Worm (Caenorhabditis elegans): ENCODE data around the gene Y45F10A.7.

The Y45F10A.7 gene

ce11 chrIV:13450740-13451139 is 41.6 kb upstream of the Y45F10A.7 start (continued):
- no peak for TF ChIP-seq nhr-90 (tag; optimal IDR thresholded peaks at IDR 0.05)
- TF ChIP-seq ztf-18 (tag; optimal IDR thresholded peaks at IDR 0.05) = no peak
- TF ChIP-seq fkh-3 (tag; optimal IDR thresholded peaks at IDR 0.05) = no peak
- TF ChIP-seq Y79H2A.3 (GFP tag; conservative IDR thresholded peaks at IDR 0.05) = no peak
- no peak for TF ChIP-seq ets-4 (GFP tag; optimal IDR thresholded peaks at IDR 0.05)
- TF ChIP-seq ceh-91 (GFP tag; IDR thresholded peaks at IDR 0.05) = peak; percentile 32; the same call in 1 of the 2 replicates
- TF ChIP-seq rcor-1 (GFP tag; IDR thresholded peaks at IDR 0.05) = no peak
- no peak for TF ChIP-seq somi-1 (GFP tag; optimal IDR thresholded peaks at IDR 0.05)
- no peak for TF ChIP-seq atf-7 (tag; optimal IDR thresholded peaks at IDR 0.05)
- TF ChIP-seq nhr-27 (tag; optimal IDR thresholded peaks at IDR 0.05) = no peak

DNA sequence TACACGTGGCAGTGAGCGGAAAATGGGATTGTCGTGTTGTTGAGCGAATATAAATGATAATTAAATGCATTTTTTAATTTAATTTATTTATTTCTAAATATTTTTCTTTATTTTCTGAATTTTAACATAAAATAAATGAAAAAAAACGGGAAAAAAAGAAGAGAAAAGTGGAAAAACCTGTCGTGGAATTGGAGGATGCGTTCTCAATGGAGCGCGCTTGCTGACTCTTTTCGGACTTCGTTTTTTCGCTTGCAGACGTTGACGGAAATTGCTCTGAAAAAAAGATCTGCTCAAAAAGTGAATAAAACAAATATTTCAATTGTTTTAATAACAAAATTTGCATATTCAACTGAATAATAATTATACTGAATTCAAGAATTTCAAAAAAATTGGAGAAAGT is 38.9 kb upstream of the Y45F10A.7 start:
- TF ChIP-seq die-1 (tag; optimal IDR thresholded peaks at IDR 0.05) (no peak), lag-1 (GFP tag; IDR thresholded peaks at IDR 0.05) (no peak), hlh-12 (tag; optimal IDR thresholded peaks at IDR 0.05) (no peak), ztf-26 (tag; optimal IDR thresholded peaks at IDR 0.05) (no peak), T07F8.4 (tag; optimal IDR thresholded peaks at IDR 0.05) (no peak), hlh-26 (GFP tag; conservative IDR thresholded peaks at IDR 0.05) (no peak), mcd-1 (GFP tag; IDR thresholded peaks at IDR 0.05) (peak; percentile 88), attf-3 (GFP tag; conservative IDR thresholded peaks at IDR 0.05) (no peak), snpc-4 (GFP tag; optimal IDR thresholded peaks at IDR 0.05) (no peak), snpc-4 (tag; optimal IDR thresholded peaks at IDR 0.05) (peak in 1 of 4 experiments; percentile 39), snpc-1.3 (tag; optimal IDR thresholded peaks at IDR 0.05; ENCODE audit: insufficient read depth) (no peak), ztf-18 (tag; optimal IDR thresholded peaks at IDR 0.05) (peak; percentile 18), nfyb-1 (GFP tag; IDR thresholded peaks at IDR 0.05) (no peak), tbp1 (GFP tag; optimal IDR thresholded peaks at IDR 0.05) (no peak), dpl-1 (GFP tag; optimal IDR thresholded peaks at IDR 0.05) (no peak), sea-2 (GFP tag; IDR thresholded peaks at IDR 0.05) (no peak), Y79H2A.3 (GFP tag; conservative IDR thresholded peaks at IDR 0.05) (no peak), let-607 (tag; optimal IDR thresholded peaks at IDR 0.05) (peak; percentile 75 to 93)

DNA sequence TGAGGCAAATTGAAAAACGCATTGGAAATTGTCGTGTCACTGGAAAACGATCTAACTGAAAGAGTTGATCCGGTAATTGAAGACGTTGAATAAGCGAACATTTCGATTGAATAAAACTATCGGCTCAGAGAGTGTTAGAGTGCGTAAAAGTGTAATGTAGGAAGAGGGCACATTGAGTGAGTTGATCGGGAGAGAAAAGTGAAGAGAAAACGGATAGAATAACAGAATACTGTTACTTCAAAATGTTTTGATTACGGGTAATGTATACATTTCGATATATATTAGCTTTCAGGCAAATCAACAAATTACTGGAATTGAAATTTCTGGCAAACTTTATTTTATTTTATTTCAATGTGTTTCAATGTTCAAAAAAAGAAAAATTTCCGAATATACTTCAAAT is 37.7 kb upstream of the Y45F10A.7 start, which contains the start of gene uso-1:
Gene uso-1, minus strand, starts transcription at position 101 of the 400 bp plus-strand sequence.
- TF ChIP-seq nfya-2 (GFP tag; IDR thresholded peaks at IDR 0.05) (no peak), ceh-100 (GFP tag; IDR thresholded peaks at IDR 0.05) (no peak), pbrm-1 (GFP tag; IDR thresholded peaks at IDR 0.05) (no peak)

- TF ChIP-seq egrh-3 (GFP tag; IDR thresholded peaks at IDR 0.05) (peak; percentile 25; the same call in 1 of the 2 replicates), dox-1 (GFP tag; IDR thresholded peaks at IDR 0.05) (peak; percentile 42; the same call in 1 of the 2 replicates)
Measured at ce11 chrIV:13455200-13455599, 37.2 kb upstream of the Y45F10A.7 start, which contains the start of gene Y38H8A.7. Y38H8A.7 (plus strand) TSS chrIV:13455500.

DNA sequence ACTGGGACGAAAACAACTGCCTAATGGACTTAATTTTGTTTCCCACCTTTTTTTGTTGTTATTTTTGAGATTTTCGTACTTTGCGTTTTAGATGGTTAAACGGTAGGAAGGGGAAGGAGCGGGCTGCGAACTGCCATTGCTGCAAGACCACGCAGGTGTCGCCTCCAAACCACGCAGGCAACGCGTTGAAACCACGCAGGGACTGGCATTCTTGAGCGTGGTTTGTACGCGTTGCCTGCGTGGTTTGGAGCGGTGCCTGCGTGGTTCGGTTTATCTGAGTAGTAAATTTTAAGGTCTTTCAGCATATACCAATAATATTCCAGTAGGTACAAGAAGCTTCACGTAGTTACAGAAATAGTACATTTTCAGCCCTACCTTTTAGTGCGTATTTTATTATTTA is 36.2 kb upstream of the Y45F10A.7 start:
- TF ChIP-seq Y95B8A.8 (GFP tag; IDR thresholded peaks at IDR 0.05) (0 out of 2 replicates have a peak, but pooled peaks have one; percentile 12), cebp-2 (GFP tag; IDR thresholded peaks at IDR 0.05) (peak; percentile 91), ztf-25 (GFP tag; IDR thresholded peaks at IDR 0.05) (0 out of 2 replicates have a peak, but pooled peaks have one; percentile 44)

Data from whole organism, young adult.